Fruit fly (Drosophila melanogaster) whole organism, embryonic: Measurements from ENCODE around the gene SmE.

ENCODE experiments used
- Adf1 ChIP-seq: fragments of 200-800 bp; sonication (Bioruptor generic); IDR thresholded peaks from 2 replicates; pipeline ENCODE4 v1.3.6; 2022; ENCODE audit warnings: missing biosample characterization, missing genetic modification characterization
- B-H1 ChIP-seq: fragments of 200-800 bp; sonication (Bioruptor generic); IDR thresholded peaks from 3 replicates; pipeline ENCODE4 v1.3.6; 2022; ENCODE audit warnings: missing biosample characterization, missing genetic modification characterization
- Bgb ChIP-seq: fragments of 200-800 bp; sonication (Bioruptor generic); IDR thresholded peaks from 2 replicates; pipeline ENCODE4 v1.3.6; 2022; ENCODE audit warnings: missing biosample characterization, missing genetic modification characterization; ENCODE audit not compliant: partially characterized antibody
- CG10366 ChIP-seq: fragments of 200-800 bp; sonication (Bioruptor generic); IDR thresholded peaks from 2 replicates; pipeline ENCODE4 v1.3.6; 2022; ENCODE audit warnings: missing biosample characterization, missing genetic modification characterization
- CG10431 ChIP-seq: fragments of 200-800 bp; sonication (Bioruptor generic); optimal IDR thresholded peaks from 3 replicates; lab custom pipeline; 2018; ENCODE audit warnings: missing biosample characterization, mild to moderate bottlenecking, missing genetic modification characterization
- CG11398 ChIP-seq: fragments of 200-800 bp; sonication (Bioruptor generic); optimal IDR thresholded peaks from 2 replicates; lab custom pipeline; 2016; ENCODE audit warnings: missing biosample characterization, missing genetic modification characterization
- CG12071 ChIP-seq: fragments of 200-800 bp; sonication (Bioruptor generic); optimal IDR thresholded peaks from 3 replicates; lab custom pipeline; 2018; ENCODE audit warnings: missing biosample characterization, mild to moderate bottlenecking, missing genetic modification characterization
- CG14667 ChIP-seq: fragments of 200-800 bp; sonication (Bioruptor generic); IDR thresholded peaks from 2 replicates; pipeline ENCODE4 v1.3.6; 2022; ENCODE audit warnings: missing biosample characterization, missing genetic modification characterization
- CG1602 ChIP-seq: fragments of 200-800 bp; sonication (Bioruptor generic); optimal IDR thresholded peaks from 3 replicates; lab custom pipeline; 2016; ENCODE audit warnings: missing biosample characterization, missing genetic modification characterization
- CG17385 ChIP-seq: fragments of 200-800 bp; sonication (Bioruptor generic); optimal IDR thresholded peaks from 3 replicates; lab custom pipeline; 2018; ENCODE audit warnings: missing biosample characterization, mild to moderate bottlenecking, missing genetic modification characterization
- CG2116 ChIP-seq: fragments of 200-800 bp; sonication (Bioruptor generic); optimal IDR thresholded peaks from 3 replicates; lab custom pipeline; 2018; ENCODE audit warnings: missing biosample characterization, mild to moderate bottlenecking, missing genetic modification characterization
- CG2199 ChIP-seq: fragments of 200-800 bp; sonication (Bioruptor generic); IDR thresholded peaks from 3 replicates; pipeline ENCODE4 v1.3.6; 2022; ENCODE audit warnings: missing biosample characterization, missing genetic modification characterization
- CG32772 ChIP-seq: fragments of 200-800 bp; sonication (Bioruptor generic); IDR thresholded peaks from 2 replicates; pipeline ENCODE4 v1.3.6; 2022; ENCODE audit warnings: missing biosample characterization, missing genetic modification characterization
- CG3726 ChIP-seq: fragments of 200-800 bp; sonication (Bioruptor generic); IDR thresholded peaks from 3 replicates; pipeline ENCODE4, ENCODE4 v1.3.6; 2022; ENCODE audit warnings: missing biosample characterization, missing genetic modification characterization
- CG4328 ChIP-seq: fragments of 200-800 bp; sonication (Bioruptor generic); optimal IDR thresholded peaks from 3 replicates; lab custom pipeline; 2017; ENCODE audit warnings: missing biosample characterization, missing genetic modification reagents, missing genetic modification characterization
- CG4360 ChIP-seq: fragments of 200-800 bp; sonication (Bioruptor generic); IDR thresholded peaks from 2 replicates; pipeline ENCODE4 v1.3.6; 2022; ENCODE audit warnings: missing biosample characterization, missing genetic modification characterization
- CG5180 ChIP-seq: fragments of 200-800 bp; sonication (Bioruptor generic); optimal IDR thresholded peaks from 3 replicates; lab custom pipeline; 2017; ENCODE audit warnings: missing biosample characterization, missing genetic modification characterization, mild to moderate bottlenecking, moderate library complexity, missing genetic modification reagents
- CG6791 ChIP-seq: fragments of 200-800 bp; sonication (Bioruptor generic); IDR thresholded peaks from 3 replicates; pipeline ENCODE4 v1.3.6; 2022; ENCODE audit warnings: missing biosample characterization, missing genetic modification characterization; ENCODE audit not compliant: partially characterized antibody
- CG7928 ChIP-seq: fragments of 200-800 bp; sonication (Bioruptor generic); optimal IDR thresholded peaks from 2 replicates; lab custom pipeline; 2017; ENCODE audit warnings: missing biosample characterization, mild to moderate bottlenecking, missing genetic modification characterization
- CG8388 ChIP-seq: fragments of 200-800 bp; sonication (Bioruptor generic); optimal IDR thresholded peaks from 2 replicates; lab custom pipeline; 2019; ENCODE audit warnings: missing biosample characterization, mild to moderate bottlenecking, missing genetic modification characterization, moderate library complexity
- CG9437 ChIP-seq: fragments of 200-800 bp; sonication (Bioruptor generic); optimal IDR thresholded peaks from 2 replicates; lab custom pipeline; 2018; ENCODE audit warnings: missing biosample characterization, mild to moderate bottlenecking, missing genetic modification characterization
- CG9797 ChIP-seq: fragments of 200-800 bp; sonication (Bioruptor generic); optimal IDR thresholded peaks from 3 replicates; lab custom pipeline; 2018; ENCODE audit warnings: missing biosample characterization, mild to moderate bottlenecking, missing genetic modification characterization
- Eip74EF ChIP-seq, 2 experiments: fragments of 200-800 bp in 1 of 2; fragments of >200 bp in 1 of 2; sonication (Bioruptor generic) in 1 of 2; optimal IDR thresholded peaks; 2 replicates each; lab custom pipeline; 2017 to 2019; ENCODE audit warnings: missing biosample characterization in 2 of 2, missing genetic modification characterization in 2 of 2, mild to moderate bottlenecking in 1 of 2, moderate library complexity in 1 of 2
- MESR4 ChIP-seq: fragments of 200-800 bp; sonication (Bioruptor generic); optimal IDR thresholded peaks from 2 replicates; lab custom pipeline; 2018; ENCODE audit warnings: missing biosample characterization, mild to moderate bottlenecking, missing genetic modification characterization, moderate library complexity
- Max ChIP-seq: fragments of 200-800 bp; sonication (Bioruptor generic); optimal IDR thresholded peaks from 2 replicates; lab custom pipeline; 2016; ENCODE audit warnings: missing biosample characterization, mild to moderate bottlenecking, missing genetic modification characterization
- NC2α ChIP-seq: fragments of 200-800 bp; sonication (Bioruptor generic); optimal IDR thresholded peaks from 2 replicates; lab custom pipeline; 2016; ENCODE audit warnings: missing biosample characterization, missing genetic modification characterization
- Ptx1 ChIP-seq: fragments of 200-800 bp; sonication (Bioruptor generic); IDR thresholded peaks from 2 replicates; pipeline ENCODE4 v1.3.6; 2022; ENCODE audit warnings: missing biosample characterization, missing genetic modification characterization
- Scr ChIP-seq: fragments of 200-800 bp; sonication (Bioruptor generic); IDR thresholded peaks from 2 replicates; pipeline ENCODE4 v1.3.6; 2022; ENCODE audit warnings: missing biosample characterization, missing genetic modification characterization; ENCODE audit not compliant: partially characterized antibody
- Trl ChIP-seq, 3 experiments: fragments of >200 bp in 2 of 3; fragments of 200-800 bp in 1 of 3; sonication (Bioruptor generic) in 1 of 3; optimal IDR thresholded peaks; 2 replicates in 1 of 3; 3 replicates in 2 of 3; lab custom pipeline; 2016 to 2017; ENCODE audit warnings: missing biosample characterization in 1 of 3, missing genetic modification characterization in 1 of 3
- Xbp1 ChIP-seq: fragments of 200-800 bp; sonication (Bioruptor generic); optimal IDR thresholded peaks from 3 replicates; lab custom pipeline; 2016; ENCODE audit warnings: missing biosample characterization, mild to moderate bottlenecking, missing genetic modification characterization
- bab2 ChIP-seq: fragments of 200-800 bp; sonication (Bioruptor generic); optimal IDR thresholded peaks from 2 replicates; lab custom pipeline; 2016; ENCODE audit warnings: missing biosample characterization, missing genetic modification characterization
- bbx ChIP-seq: fragments of 200-800 bp; sonication (Bioruptor generic); IDR thresholded peaks from 2 replicates; pipeline ENCODE4 v1.3.6; 2022; ENCODE audit warnings: missing biosample characterization, missing genetic modification characterization; ENCODE audit not compliant: partially characterized antibody
- chif ChIP-seq, 2 experiments: fragments of 200-800 bp; sonication (Bioruptor generic); optimal IDR thresholded peaks; 3 replicates each; lab custom pipeline; 2016; ENCODE audit warnings: missing biosample characterization in 2 of 2, missing genetic modification characterization in 2 of 2
- chm ChIP-seq: fragments of 200-800 bp; sonication (Bioruptor generic); IDR thresholded peaks from 2 replicates; pipeline ENCODE4 v1.3.6; 2022; ENCODE audit warnings: missing biosample characterization, missing genetic modification characterization
- croc ChIP-seq: fragments of 200-800 bp; sonication (Bioruptor generic); conservative IDR thresholded peaks from 3 replicates; pipeline ENCODE4 v1.3.6; 2022; ENCODE audit warnings: missing biosample characterization, missing genetic modification characterization
- gro ChIP-seq: fragments of 200-800 bp; sonication (Bioruptor generic); optimal IDR thresholded peaks from 2 replicates; lab custom pipeline; 2016; ENCODE audit warnings: missing biosample characterization, missing genetic modification characterization
- gsb-n ChIP-seq: fragments of 200-800 bp; sonication (Bioruptor generic); optimal IDR thresholded peaks from 3 replicates; lab custom pipeline; 2018; ENCODE audit warnings: missing biosample characterization, mild to moderate bottlenecking, missing genetic modification characterization
- gt ChIP-seq: fragments of 200-800 bp; sonication (Bioruptor generic); IDR thresholded peaks from 2 replicates; pipeline ENCODE4 v1.3.6; 2022; ENCODE audit warnings: missing biosample characterization, missing genetic modification characterization
- hbn ChIP-seq: fragments of 200-800 bp; sonication (Bioruptor generic); IDR thresholded peaks from 2 replicates; pipeline ENCODE4 v1.3.6; 2022; ENCODE audit warnings: missing biosample characterization, missing genetic modification characterization; ENCODE audit not compliant: partially characterized antibody
- inv ChIP-seq: fragments of 200-800 bp; sonication (Bioruptor generic); IDR thresholded peaks from 2 replicates; pipeline ENCODE4 v1.3.6; 2022; ENCODE audit warnings: missing biosample characterization, missing genetic modification characterization; ENCODE audit not compliant: partially characterized antibody
- kay ChIP-seq: fragments of 200-800 bp; sonication (Bioruptor generic); optimal IDR thresholded peaks from 2 replicates; lab custom pipeline; 2016; ENCODE audit warnings: missing biosample characterization, missing genetic modification characterization
- lab ChIP-seq: fragments of 200-800 bp; sonication (Bioruptor generic); optimal IDR thresholded peaks from 3 replicates; lab custom pipeline; 2017; ENCODE audit warnings: missing biosample characterization, missing genetic modification characterization, mild to moderate bottlenecking, moderate library complexity, missing genetic modification reagents
- nmo ChIP-seq: fragments of 200-800 bp; sonication (Bioruptor generic); optimal IDR thresholded peaks from 2 replicates; lab custom pipeline; 2018; ENCODE audit warnings: missing biosample characterization, mild to moderate bottlenecking, missing genetic modification characterization, moderate library complexity
- peb ChIP-seq: fragments of 200-800 bp; sonication (Bioruptor generic); IDR thresholded peaks from 2 replicates; pipeline ENCODE4 v1.3.6; 2022; ENCODE audit warnings: missing biosample characterization, missing genetic modification characterization
- sens ChIP-seq: fragments of 200-800 bp; sonication (Bioruptor generic); peaks from one replicate; lab custom pipeline; 2016; ENCODE audit warnings: missing biosample characterization, missing genetic modification characterization
- sisA ChIP-seq: fragments of 200-800 bp; sonication (Bioruptor generic); IDR thresholded peaks from 2 replicates; pipeline ENCODE4 v1.3.6; 2022; ENCODE audit warnings: missing biosample characterization, missing genetic modification characterization
- tio ChIP-seq: fragments of 200-800 bp; sonication (Bioruptor generic); optimal IDR thresholded peaks from 2 replicates; lab custom pipeline; 2017; ENCODE audit warnings: missing biosample characterization, missing genetic modification characterization, inconsistent platforms
- unpg ChIP-seq: fragments of 200-800 bp; sonication (Bioruptor generic); optimal IDR thresholded peaks from 3 replicates; lab custom pipeline; 2018; ENCODE audit warnings: missing biosample characterization, mild to moderate bottlenecking, missing genetic modification characterization, moderate library complexity
- zen ChIP-seq: fragments of 200-800 bp; sonication (Bioruptor generic); optimal IDR thresholded peaks from 3 replicates; lab custom pipeline; 2018; ENCODE audit warnings: missing biosample characterization, mild to moderate bottlenecking, missing genetic modification characterization, moderate library complexity
- zen2 ChIP-seq: fragments of 200-800 bp; sonication (Bioruptor generic); IDR thresholded peaks from 3 replicates; pipeline ENCODE4 v1.3.6; 2022; ENCODE audit warnings: missing biosample characterization, missing genetic modification characterization; ENCODE audit not compliant: partially characterized antibody

SmE gene

DNA sequence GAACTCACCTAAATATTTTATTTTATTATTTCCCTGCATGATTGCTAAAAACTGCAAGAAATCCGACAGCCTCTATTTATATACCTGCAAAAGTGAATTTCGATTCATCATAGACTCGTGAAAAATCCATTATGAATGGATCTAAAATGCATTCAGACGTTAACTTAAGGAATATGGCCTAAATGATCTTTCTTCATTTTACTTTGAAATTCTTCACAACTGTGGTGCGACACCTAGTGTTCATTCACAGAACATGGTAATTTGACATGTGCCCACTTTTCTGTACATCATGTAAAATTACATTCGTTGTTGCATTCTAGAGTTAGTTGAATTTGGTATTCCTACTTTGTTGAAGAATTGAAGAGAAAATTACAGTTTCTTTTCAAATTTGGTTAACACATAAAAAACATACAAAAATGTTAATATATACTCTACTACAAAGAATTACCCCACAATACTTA lies 5.4 kb upstream of the SmE start, which contains the start of gene Spn28Db (continued):
- TF ChIP-seq bbx (GFP tag; lab: Robert Waterston, UW) (0 out of 2 replicates have a peak, but pooled peaks have one; percentile 14), zen (tag; lab: Kevin White, UChicago) (peak; percentile 65), Scr (GFP tag; lab: Robert Waterston, UW) (peak; percentile 29; the same call in 1 of the 2 replicates), Xbp1 (GFP tag; lab: Kevin White, UChicago) (peak; percentile 36), CG1602 (GFP tag; lab: Kevin White, UChicago) (no peak), nmo (GFP tag; lab: Kevin White, UChicago) (peak; percentile 11), CG9797 (no peak), CG32772 (GFP tag; lab: Robert Waterston, UW) (no peak), CG4360 (GFP tag; lab: Robert Waterston, UW) (no peak), CG12071 (no peak), NC2α (GFP tag; lab: Kevin White, UChicago) (no peak), hbn (GFP tag; lab: Robert Waterston, UW) (no peak), gsb-n (tag; lab: Kevin White, UChicago) (peak; percentile 1), CG11398 (no peak), gt (GFP tag; lab: Robert Waterston, UW) (no peak), Adf1 (GFP tag; lab: Robert Waterston, UW) (no peak), MESR4 (no peak), Ptx1 (GFP tag; lab: Robert Waterston, UW) (no peak), tio (GFP tag; lab: Kevin White, UChicago) (no peak), kay (GFP tag; lab: Kevin White, UChicago) (no peak), sisA (GFP tag; lab: Robert Waterston, UW) (no peak), unpg (GFP tag; lab: Kevin White, UChicago) (no peak), CG3726 (GFP tag; lab: Robert Waterston, UW) (no peak), CG5180 (GFP tag; lab: Kevin White, UChicago) (no peak), CG9437 (GFP tag; lab: Kevin White, UChicago) (no peak), CG10366 (GFP tag; lab: Robert Waterston, UW) (no peak), CG2116 (no peak), peb (GFP tag; lab: Robert Waterston, UW) (no peak), chm (no peak), Eip74EF (GFP tag; optimal IDR thresholded peaks at IDR 0.05; lab: Kevin White, UChicago) (no peak), CG14667 (GFP tag; lab: Robert Waterston, UW) (no peak), bab2 (GFP tag; lab: Kevin White, UChicago) (no peak), CG4328 (GFP tag; lab: Kevin White, UChicago) (no peak), gro (no peak), CG10431 (GFP tag; lab: Kevin White, UChicago) (no peak), Max (GFP tag; lab: Kevin White, UChicago) (no peak), inv (GFP tag; lab: Robert Waterston, UW) (peak; percentile 31; the same call in 1 of the 2 replicates), zen2 (GFP tag; lab: Robert Waterston, UW) (no peak), croc (GFP tag; lab: Robert Waterston, UW) (no peak), chif (GFP tag; optimal IDR thresholded peaks at IDR 0.05; lab: Kevin White, UChicago) (peak in 1 of 2 experiments; percentile 28), CG8388 (GFP tag; lab: Kevin White, UChicago) (no peak), sens (GFP tag; lab: Kevin White, UChicago) (no peak), CG2199 (GFP tag; lab: Robert Waterston, UW) (peak; percentile 98), CG17385 (GFP tag; lab: Kevin White, UChicago) (no peak), CG7928 (GFP tag; lab: Kevin White, UChicago) (no peak), CG6791 (GFP tag; lab: Robert Waterston, UW) (peak; percentile 72), B-H1 (GFP tag; lab: Robert Waterston, UW) (no peak), lab (no peak), Trl (optimal IDR thresholded peaks at IDR 0.05; lab: Kevin White, UChicago) (no peak), Trl (GFP tag; optimal IDR thresholded peaks at IDR 0.05; lab: Kevin White, UChicago) (no peak), Bgb (GFP tag; lab: Robert Waterston, UW) (peak; percentile 86)
